Worm (Caenorhabditis elegans) whole organism, L4/young adult: Measurements from ENCODE around the gene abhd-5.2.

Experiments used
- W03F9.2 ChIP-seq: fragments of 150-350 bp; optimal IDR thresholded peaks from 2 replicates; lab custom pipeline; 2014; ENCODE audit warnings: missing biosample characterization, missing genetic modification characterization
- him-1 ChIP-seq: sonication (generic microtip); optimal IDR thresholded peaks from 2 replicates; lab custom pipeline; 2016; ENCODE audit warnings: missing genotype, missing genetic modification reagents, missing genetic modification characterization, missing compliant biosample characterization

DNA sequence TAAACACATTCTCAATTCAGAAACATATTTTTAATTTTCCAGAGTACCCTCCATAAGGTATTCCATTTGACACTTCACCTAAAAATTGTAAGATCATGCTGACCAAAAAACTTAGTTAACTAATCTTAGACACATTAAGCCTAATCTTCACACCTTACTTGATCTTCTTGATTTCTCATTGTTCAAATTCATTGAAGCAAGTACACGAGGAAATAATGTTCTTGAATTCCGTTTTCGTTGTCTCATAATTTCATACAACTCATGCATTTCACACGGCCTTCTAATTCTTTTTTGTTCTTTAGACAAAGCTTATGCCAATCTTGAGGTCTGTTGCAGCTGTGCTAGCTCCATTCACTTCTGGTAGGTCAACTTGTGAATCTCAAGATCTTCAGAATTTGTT lies 27.5 kb downstream of the abhd-5.2 start, which contains the start of gene srd-33:
- TF ChIP-seq him-1 (tag; lab: Kevin White, UChicago) (no peak), W03F9.2 (tag; lab: Kevin White, UChicago) (no peak)
